Fruit fly (Drosophila melanogaster) whole organism, embryonic: Measurements from ENCODE around the gene CG5969.

Experiments
- ATbp ChIP-seq: fragments of 200-800 bp; sonication (Bioruptor generic); optimal IDR thresholded peaks from 2 replicates; lab custom pipeline; 2017; ENCODE audit warnings: missing biosample characterization, mild to moderate bottlenecking, missing genetic modification characterization, missing genetic modification reagents
- Aef1 ChIP-seq: fragments of 200-800 bp; sonication (Bioruptor generic); IDR thresholded peaks from 3 replicates; pipeline ENCODE4 v1.3.6; 2022; ENCODE audit warnings: missing biosample characterization, missing genetic modification characterization
- Antp ChIP-seq: fragments of 200-800 bp; sonication (Bioruptor generic); optimal IDR thresholded peaks from 3 replicates; lab custom pipeline; 2016; ENCODE audit warnings: missing biosample characterization, missing genetic modification characterization
- Awh ChIP-seq: fragments of 200-800 bp; sonication (Bioruptor generic); IDR thresholded peaks from 2 replicates; pipeline ENCODE4, ENCODE4 v1.3.6; 2022; ENCODE audit warnings: missing biosample characterization, missing genetic modification characterization
- CG10147 ChIP-seq: fragments of 200-800 bp; sonication (Bioruptor generic); optimal IDR thresholded peaks from 2 replicates; lab custom pipeline; 2019; ENCODE audit warnings: missing biosample characterization, mild to moderate bottlenecking, missing genetic modification characterization, moderate library complexity
- CG10979 ChIP-seq: fragments of 200-800 bp; sonication (Bioruptor generic); optimal IDR thresholded peaks from 2 replicates; lab custom pipeline; 2018; ENCODE audit warnings: missing biosample characterization, mild to moderate bottlenecking, missing genetic modification characterization, moderate library complexity
- CG13287 ChIP-seq: fragments of 200-800 bp; sonication (Bioruptor generic); IDR thresholded peaks from 2 replicates; pipeline ENCODE4 v1.3.6; 2022; ENCODE audit warnings: missing biosample characterization, missing genetic modification characterization; ENCODE audit not compliant: partially characterized antibody
- CG13296 ChIP-seq: fragments of 200-800 bp; sonication (Bioruptor generic); optimal IDR thresholded peaks from 3 replicates; lab custom pipeline; 2018; ENCODE audit warnings: missing biosample characterization, mild to moderate bottlenecking, missing genetic modification characterization
- CG13775 ChIP-seq: fragments of 200-800 bp; sonication (Bioruptor generic); optimal IDR thresholded peaks from 3 replicates; lab custom pipeline; 2017; ENCODE audit warnings: missing biosample characterization, mild to moderate bottlenecking, missing genetic modification characterization
- CG14014 ChIP-seq: fragments of 200-800 bp; sonication (Bioruptor generic); IDR thresholded peaks from 2 replicates; pipeline ENCODE4 v1.3.6; 2022; ENCODE audit warnings: missing biosample characterization, missing genetic modification characterization
- CG15479 ChIP-seq: fragments of 200-800 bp; sonication (Bioruptor generic); optimal IDR thresholded peaks from 3 replicates; lab custom pipeline; 2019; ENCODE audit warnings: missing biosample characterization, mild to moderate bottlenecking, missing genetic modification characterization, moderate library complexity
- CG1792 ChIP-seq: fragments of 200-800 bp; sonication (Bioruptor generic); optimal IDR thresholded peaks from 2 replicates; lab custom pipeline; 2016; ENCODE audit warnings: missing biosample characterization, missing genetic modification characterization
- CG18476 ChIP-seq: fragments of 200-800 bp; sonication (Bioruptor generic); optimal IDR thresholded peaks from 2 replicates; lab custom pipeline; 2016; ENCODE audit warnings: missing biosample characterization, mild to moderate bottlenecking, missing genetic modification characterization
- CG18764 ChIP-seq: fragments of 200-800 bp; sonication (Bioruptor generic); optimal IDR thresholded peaks from 3 replicates; lab custom pipeline; 2016; ENCODE audit warnings: missing biosample characterization, missing genetic modification characterization
- CG30431 ChIP-seq: fragments of 200-800 bp; sonication (Bioruptor generic); optimal IDR thresholded peaks from 2 replicates; lab custom pipeline; 2017; ENCODE audit warnings: missing biosample characterization, missing genetic modification characterization
- CG31365 ChIP-seq: fragments of 200-800 bp; sonication (Bioruptor generic); optimal IDR thresholded peaks from 2 replicates; lab custom pipeline; 2018; ENCODE audit warnings: missing biosample characterization, mild to moderate bottlenecking, missing genetic modification characterization
- CG31441 ChIP-seq: fragments of 200-800 bp; sonication (Bioruptor generic); IDR thresholded peaks from 2 replicates; pipeline ENCODE4 v1.3.6; 2022; ENCODE audit warnings: missing biosample characterization, missing genetic modification characterization
- CG34376 ChIP-seq: fragments of 200-800 bp; sonication (Bioruptor generic); optimal IDR thresholded peaks from 2 replicates; lab custom pipeline; 2018; ENCODE audit warnings: missing biosample characterization, mild to moderate bottlenecking, missing genetic modification characterization
- CG5245 ChIP-seq: fragments of 200-800 bp; sonication (Bioruptor generic); optimal IDR thresholded peaks from 3 replicates; lab custom pipeline; 2016; ENCODE audit warnings: missing biosample characterization, missing genetic modification characterization
- CG6765 ChIP-seq: fragments of 200-800 bp; sonication (Bioruptor generic); optimal IDR thresholded peaks from 3 replicates; lab custom pipeline; 2017; ENCODE audit warnings: missing biosample characterization, mild to moderate bottlenecking, missing genetic modification characterization
- CG7271 ChIP-seq: fragments of 200-800 bp; sonication (Bioruptor generic); optimal IDR thresholded peaks from 2 replicates; lab custom pipeline; 2018; ENCODE audit warnings: missing biosample characterization, mild to moderate bottlenecking, missing genetic modification characterization, moderate library complexity
- CG8359 ChIP-seq: fragments of 200-800 bp; sonication (Bioruptor generic); optimal IDR thresholded peaks from 2 replicates; lab custom pipeline; 2017; ENCODE audit warnings: missing biosample characterization, mild to moderate bottlenecking, missing genetic modification characterization, borderline replicate concordance
- CG8388 ChIP-seq: fragments of 200-800 bp; sonication (Bioruptor generic); optimal IDR thresholded peaks from 2 replicates; lab custom pipeline; 2019; ENCODE audit warnings: missing biosample characterization, mild to moderate bottlenecking, missing genetic modification characterization, moderate library complexity
- CG9437 ChIP-seq: fragments of 200-800 bp; sonication (Bioruptor generic); optimal IDR thresholded peaks from 2 replicates; lab custom pipeline; 2018; ENCODE audit warnings: missing biosample characterization, mild to moderate bottlenecking, missing genetic modification characterization
- Camta ChIP-seq: fragments of 200-800 bp; sonication (Bioruptor generic); optimal IDR thresholded peaks from 2 replicates; lab custom pipeline; 2016; ENCODE audit warnings: missing biosample characterization, missing genetic modification characterization
- Eip74EF ChIP-seq, 2 experiments: fragments of 200-800 bp in 1 of 2; fragments of >200 bp in 1 of 2; sonication (Bioruptor generic) in 1 of 2; optimal IDR thresholded peaks; 2 replicates each; lab custom pipeline; 2017 to 2019; ENCODE audit warnings: missing biosample characterization in 2 of 2, missing genetic modification characterization in 2 of 2, mild to moderate bottlenecking in 1 of 2, moderate library complexity in 1 of 2
- Fer3 ChIP-seq: fragments of 200-800 bp; sonication (Bioruptor generic); optimal IDR thresholded peaks from 2 replicates; lab custom pipeline; 2018; ENCODE audit warnings: missing biosample characterization, mild to moderate bottlenecking, missing genetic modification characterization, moderate library complexity
- Gug ChIP-seq: fragments of 200-800 bp; sonication (Bioruptor generic); IDR thresholded peaks from 4 replicates; pipeline ENCODE4 v1.3.6; 2022; ENCODE audit warnings: missing biosample characterization, missing genetic modification characterization
- Hmr ChIP-seq: fragments of 200-800 bp; sonication (Bioruptor generic); optimal IDR thresholded peaks from 3 replicates; lab custom pipeline; 2017; ENCODE audit warnings: mild to moderate bottlenecking, missing biosample characterization, missing genetic modification reagents, missing genetic modification characterization
- Hr78 ChIP-seq, 2 experiments: fragments of 200-800 bp in 1 of 2; fragments of >200 bp in 1 of 2; sonication (Bioruptor generic) in 1 of 2; optimal IDR thresholded peaks; 2 replicates each; lab custom pipeline; 2017 to 2019; ENCODE audit warnings: missing biosample characterization in 2 of 2, missing genetic modification characterization in 2 of 2, mild to moderate bottlenecking in 1 of 2, moderate library complexity in 1 of 2
- Lim3 ChIP-seq: fragments of 200-800 bp; sonication (Bioruptor generic); IDR thresholded peaks from 2 replicates; pipeline ENCODE4 v1.3.6; 2022; ENCODE audit warnings: missing biosample characterization, missing genetic modification characterization
- NK7.1 ChIP-seq: fragments of 200-800 bp; sonication (Bioruptor generic); optimal IDR thresholded peaks from 3 replicates; lab custom pipeline; 2016; ENCODE audit warnings: missing biosample characterization, missing genetic modification characterization
- Neu2 ChIP-seq: fragments of 200-800 bp; sonication (Bioruptor generic); optimal IDR thresholded peaks from 3 replicates; lab custom pipeline; 2016; ENCODE audit warnings: missing biosample characterization, missing genetic modification characterization, borderline replicate concordance
- Xrp1 ChIP-seq: fragments of 200-800 bp; sonication (Bioruptor generic); IDR thresholded peaks from 2 replicates; pipeline ENCODE4 v1.3.6; 2022; ENCODE audit warnings: missing biosample characterization, missing genetic modification characterization
- bigmax ChIP-seq: fragments of 200-800 bp; sonication (Bioruptor generic); optimal IDR thresholded peaks from 2 replicates; lab custom pipeline; 2018; ENCODE audit warnings: missing biosample characterization, mild to moderate bottlenecking, missing genetic modification characterization
- cwo ChIP-seq: fragments of 200-800 bp; sonication (Bioruptor generic); optimal IDR thresholded peaks from 3 replicates; lab custom pipeline; 2017; ENCODE audit warnings: missing biosample characterization, missing genetic modification characterization, mild to moderate bottlenecking, moderate library complexity, missing genetic modification reagents
- dati ChIP-seq: fragments of 200-800 bp; sonication (Bioruptor generic); IDR thresholded peaks from 2 replicates; pipeline ENCODE4 v1.3.6; 2022; ENCODE audit warnings: missing biosample characterization, missing genetic modification characterization
- dmrt11E ChIP-seq: fragments of 200-800 bp; sonication (Bioruptor generic); optimal IDR thresholded peaks from 3 replicates; lab custom pipeline; 2018; ENCODE audit warnings: missing biosample characterization, mild to moderate bottlenecking, missing genetic modification characterization, moderate library complexity
- en ChIP-seq: fragments of 200-800 bp; sonication (Bioruptor generic); optimal IDR thresholded peaks from 2 replicates; lab custom pipeline; 2016; ENCODE audit warnings: missing biosample characterization, missing genetic modification characterization
- hkb ChIP-seq, 2 experiments: fragments of 200-800 bp in 1 of 2; fragments of >200 bp in 1 of 2; sonication (Bioruptor generic) in 1 of 2; IDR thresholded peaks in 1 of 2; optimal IDR thresholded peaks in 1 of 2; 2 replicates each; pipeline versions ENCODE4 v1.3.6 to Lab custom; 2017 to 2022; ENCODE audit warnings: missing biosample characterization in 1 of 2, missing genetic modification characterization in 1 of 2
- hth ChIP-seq: fragments of >200 bp; optimal IDR thresholded peaks from 2 replicates; lab custom pipeline; 2017; ENCODE audit warnings: inconsistent platforms
- ind ChIP-seq: fragments of 200-800 bp; sonication (Bioruptor generic); optimal IDR thresholded peaks from 3 replicates; lab custom pipeline; 2016; ENCODE audit warnings: missing biosample characterization, missing genetic modification characterization
- repo ChIP-seq: fragments of 200-800 bp; sonication (Bioruptor generic); optimal IDR thresholded peaks from 2 replicates; lab custom pipeline; 2016; ENCODE audit warnings: missing biosample characterization, missing genetic modification characterization
- rib ChIP-seq: fragments of 200-800 bp; sonication (Bioruptor generic); IDR thresholded peaks from 2 replicates; pipeline ENCODE4 v1.3.6; 2022; ENCODE audit warnings: missing biosample characterization, missing genetic modification characterization
- run ChIP-seq: fragments of 200-800 bp; sonication (Bioruptor generic); optimal IDR thresholded peaks from 3 replicates; lab custom pipeline; 2018; ENCODE audit warnings: missing biosample characterization, mild to moderate bottlenecking, missing genetic modification characterization
- sna ChIP-seq: fragments of 200-800 bp; sonication (Bioruptor generic); IDR thresholded peaks from 2 replicates; pipeline ENCODE4 v1.3.6; 2022; ENCODE audit warnings: missing biosample characterization, missing genetic modification characterization; ENCODE audit not compliant: partially characterized antibody
- sug ChIP-seq: fragments of 200-800 bp; optimal IDR thresholded peaks from 2 replicates; lab custom pipeline; 2019; ENCODE audit warnings: missing biosample characterization, mild to moderate bottlenecking, missing genetic modification characterization, moderate library complexity
- toy ChIP-seq: fragments of 200-800 bp; sonication (Bioruptor generic); IDR thresholded peaks from 2 replicates; pipeline ENCODE4 v1.3.6; 2022; ENCODE audit warnings: missing biosample characterization, missing genetic modification characterization

Gene CG5969

dm6 chr3L:20452813-20453682 lies 20.5 kb upstream of the CG5969 start, which contains the start of gene CG5199 (continued):
- TF ChIP-seq CG13775 (GFP tag; lab: Kevin White, UChicago) (peak; percentile 85), CG8388 (peak; percentile 74), sug (tag; lab: Kevin White, UChicago) (peak; percentile 57), Lim3 (GFP tag; lab: Robert Waterston, UW) (no peak), CG13287 (peak; percentile 79), en (no peak), NK7.1 (GFP tag; lab: Kevin White, UChicago) (no peak), CG31365 (tag; lab: Kevin White, UChicago) (no peak), CG9437 (peak; percentile 72), CG8359 (GFP tag; lab: Kevin White, UChicago) (peak; percentile 40), hkb (optimal IDR thresholded peaks at IDR 0.05; lab: Kevin White, UChicago) (no peak), hkb (GFP tag; IDR thresholded peaks at IDR 0.05; lab: Robert Waterston, UW) (no peak), ind (GFP tag; lab: Kevin White, UChicago) (peak; percentile 78), CG7271 (tag; lab: Kevin White, UChicago) (no peak), CG30431 (GFP tag; lab: Kevin White, UChicago) (peak; percentile 42), repo (GFP tag; lab: Kevin White, UChicago) (no peak), Fer3 (tag; lab: Kevin White, UChicago) (peak; percentile 43), cwo (GFP tag; lab: Kevin White, UChicago) (peak; percentile 41), rib (GFP tag; lab: Robert Waterston, UW) (no peak), Hmr (peak; percentile 75), Eip74EF (GFP tag; optimal IDR thresholded peaks at IDR 0.05; lab: Kevin White, UChicago) (no peak), CG5245 (GFP tag; lab: Kevin White, UChicago) (no peak), Awh (GFP tag; lab: Robert Waterston, UW) (no peak), run (tag; lab: Kevin White, UChicago) (no peak), Gug (GFP tag; lab: Robert Waterston, UW) (peak; percentile 61; the same call in 3 of the 4 replicates), Neu2 (no peak), CG31441 (GFP tag; lab: Robert Waterston, UW) (peak; percentile 79), Camta (GFP tag; lab: Kevin White, UChicago) (peak; percentile 58), bigmax (GFP tag; lab: Kevin White, UChicago) (peak; percentile 63), ATbp (GFP tag; lab: Kevin White, UChicago) (no peak), CG1792 (peak; percentile 2), Hr78 (GFP tag; optimal IDR thresholded peaks at IDR 0.05; lab: Kevin White, UChicago) (no peak), Aef1 (GFP tag; lab: Robert Waterston, UW) (no peak; the same call in 1 of the 3 replicates), CG34376 (GFP tag; lab: Kevin White, UChicago) (no peak), CG10147 (GFP tag; lab: Kevin White, UChicago) (no peak), toy (GFP tag; lab: Robert Waterston, UW) (no peak), sna (GFP tag; lab: Robert Waterston, UW) (peak; percentile 60; the same call in 1 of the 2 replicates), CG10979 (tag; lab: Kevin White, UChicago) (peak; percentile 59), hth (no peak), CG6765 (peak; percentile 58), CG18764 (no peak), dmrt11E (tag; lab: Kevin White, UChicago) (peak; percentile 82), Xrp1 (peak; percentile 67), Antp (GFP tag; lab: Kevin White, UChicago) (peak; percentile 49), CG15479 (peak; percentile 43), CG18476 (GFP tag; lab: Kevin White, UChicago) (peak; percentile 19), CG13296 (peak; percentile 54), dati (no peak), CG14014 (GFP tag; lab: Robert Waterston, UW) (no peak)
